Worm (Caenorhabditis elegans) whole organism, L2 larva: ENCODE data around the gene tkr-2.

Experiments
- ZK546.5 ChIP-seq: sonication (generic microtip); optimal IDR thresholded peaks from 2 replicates; lab custom pipeline; 2017; ENCODE audit warnings: missing biosample characterization, missing genetic modification characterization
- lsy-2 ChIP-seq, 2 experiments: fragments of 150-350 bp in 1 of 2; sonication (generic microtip) in 1 of 2; optimal IDR thresholded peaks; 2 replicates each; lab custom pipeline; 2014 to 2017; ENCODE audit warnings: missing biosample characterization in 2 of 2, missing genetic modification characterization in 2 of 2
- snpc-4 ChIP-seq: fragments of 150-350 bp; optimal IDR thresholded peaks from 2 replicates; lab custom pipeline; 2014; ENCODE audit warnings: missing biosample characterization, missing genetic modification characterization
- ztf-4 ChIP-seq: fragments of 150-350 bp; optimal IDR thresholded peaks from 2 replicates; lab custom pipeline; 2014; ENCODE audit warnings: missing biosample characterization, missing genetic modification characterization

ce11 chrIV:6217066-6217465 lies 15.2 kb downstream of the tkr-2 start, which contains the start of gene C49A9.9:
- no peak for TF ChIP-seq ztf-4 (tag; lab: Kevin White, UChicago)
- TF ChIP-seq lsy-2 (tag; optimal IDR thresholded peaks at IDR 0.05; lab: Kevin White, UChicago): no peak
- no peak for TF ChIP-seq snpc-4 (tag; lab: Kevin White, UChicago)
- no peak for TF ChIP-seq ZK546.5 (tag; lab: Kevin White, UChicago)
